Worm (Caenorhabditis elegans): ENCODE measurements around the gene ifb-1.

DNA sequence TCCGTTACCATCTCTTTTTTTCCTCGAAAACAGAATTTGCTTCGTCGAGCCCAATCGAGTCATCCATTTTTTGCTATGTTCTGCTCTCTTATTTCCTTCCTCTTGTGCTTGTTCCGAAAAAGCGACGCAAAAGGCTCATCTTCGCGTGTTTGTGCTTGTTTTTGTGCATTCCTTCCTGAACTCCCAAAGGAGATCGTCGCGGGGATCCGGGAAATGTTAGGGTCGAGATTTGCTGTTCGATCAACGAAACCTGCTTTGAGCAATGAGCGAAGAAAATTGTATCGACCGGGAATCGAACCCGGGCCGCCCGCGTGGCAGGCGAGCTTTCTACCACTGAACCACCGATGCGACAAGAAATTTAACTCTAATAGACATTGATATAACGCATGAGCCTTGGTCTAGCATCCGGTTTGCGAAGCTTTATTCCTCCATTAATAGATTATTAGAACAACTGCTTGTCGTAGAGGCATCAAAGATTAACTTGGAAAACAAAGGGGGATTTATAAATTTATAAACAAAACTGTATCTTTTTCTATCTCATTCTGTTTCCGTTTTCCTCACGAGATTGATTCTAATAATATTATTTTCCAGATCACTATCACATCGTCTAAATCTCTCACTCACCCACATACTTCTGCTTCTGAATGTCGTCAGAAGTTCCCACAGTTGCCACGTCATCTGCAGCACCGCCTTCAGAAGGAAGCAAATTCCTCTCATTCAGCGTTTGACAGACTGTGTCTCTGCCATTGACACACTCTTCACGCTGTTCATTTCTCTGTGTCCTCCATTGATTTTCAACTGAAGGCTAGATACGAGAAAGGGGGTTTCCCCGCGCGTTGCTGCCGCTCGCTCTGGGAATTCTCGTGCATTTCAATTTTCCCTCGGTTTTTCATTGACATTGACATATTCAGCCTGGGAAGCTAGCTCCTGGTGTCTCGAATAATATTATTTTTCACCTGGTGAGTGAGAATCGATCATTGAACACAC lies 16.8 kb downstream of the ifb-1 start, which contains the start of gene K05F1.6:
- TF ChIP-seq ztf-23 (GFP tag; IDR thresholded peaks at IDR 0.05) (peak; percentile 84), flt-1 (GFP tag; IDR thresholded peaks at IDR 0.05) (peak; percentile 64; the same call in 1 of the 2 replicates)

Measured in whole organism, midembryonic.